Worm (Caenorhabditis elegans): Measurements from ENCODE around the gene ZK455.5.

ZK455.5 gene

DNA sequence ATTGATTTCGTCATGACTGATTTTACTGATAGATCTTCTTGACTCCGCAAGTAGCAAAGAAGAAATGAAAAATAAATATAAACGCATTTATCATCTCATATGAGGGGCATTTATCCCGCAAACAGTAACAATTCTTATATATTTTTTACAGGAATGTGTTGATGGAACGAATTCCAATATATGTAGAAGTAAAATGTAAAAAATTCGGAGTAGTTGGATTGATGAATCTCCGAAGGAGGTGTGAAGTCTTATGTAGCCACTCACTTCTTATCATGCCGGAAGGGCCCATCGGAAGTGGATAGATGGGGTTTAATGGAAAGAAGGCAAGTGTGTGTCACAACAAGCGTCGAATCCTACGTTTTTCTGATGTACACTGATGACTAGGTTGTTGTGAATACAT lies 11.1 kb upstream of the ZK455.5 start, which contains the start of gene gcy-9:
Gene gcy-9 (minus strand): TSS at position 101 of the 400 bp plus-strand sequence.
- TF ChIP-seq ceh-36 (tag; optimal IDR thresholded peaks at IDR 0.05), result no peak
- TF ChIP-seq F13C5.2 (tag; optimal IDR thresholded peaks at IDR 0.05), result no peak
- no peak for TF ChIP-seq B0310.2 (tag; optimal IDR thresholded peaks at IDR 0.05)
- no peak for TF ChIP-seq ets-7 (tag; optimal IDR thresholded peaks at IDR 0.05)
- TF ChIP-seq tbx-11 (GFP tag; IDR thresholded peaks at IDR 0.05), result no peak

- no peak for TF ChIP-seq ama-1 (optimal IDR thresholded peaks at IDR 0.05)
- TF ChIP-seq pes-1 (GFP tag; IDR thresholded peaks at IDR 0.05), result no peak
- TF ChIP-seq tra-4 (tag; optimal IDR thresholded peaks at IDR 0.05), result no peak
- TF ChIP-seq B0310.2 (tag; optimal IDR thresholded peaks at IDR 0.05), result no peak
- TF ChIP-seq tbx-11 (GFP tag; IDR thresholded peaks at IDR 0.05), result no peak
- TF ChIP-seq sea-1 (GFP tag; conservative IDR thresholded peaks at IDR 0.05), result no peak
- no peak for TF ChIP-seq ceh-36 (tag; optimal IDR thresholded peaks at IDR 0.05)
- no peak for TF ChIP-seq scrt-1 (GFP tag; IDR thresholded peaks at IDR 0.05)
- no peak for TF ChIP-seq ceh-13 (GFP tag; optimal IDR thresholded peaks at IDR 0.05)
- TF ChIP-seq hnd-1 (tag; optimal IDR thresholded peaks at IDR 0.05), result no peak
- TF ChIP-seq hmg-4 (GFP tag; optimal IDR thresholded peaks at IDR 0.05), result no peak
- no peak for TF ChIP-seq F13C5.2 (tag; optimal IDR thresholded peaks at IDR 0.05)
Measured at ce11 chrX:11337095-11337494, 10.4 kb upstream of the ZK455.5 start.

ce11 chrX:11329424-11329823 lies 2.7 kb upstream of the ZK455.5 start, which contains the start of gene npr-9:
TSS of gene npr-9 (plus strand) at chrX:11329724.
- TF ChIP-seq tra-4 (tag; optimal IDR thresholded peaks at IDR 0.05) (no peak), hmg-4 (GFP tag; optimal IDR thresholded peaks at IDR 0.05) (no peak), F13C5.2 (tag; optimal IDR thresholded peaks at IDR 0.05) (no peak), flt-1 (GFP tag; IDR thresholded peaks at IDR 0.05) (no peak), scrt-1 (GFP tag; IDR thresholded peaks at IDR 0.05) (no peak), tbx-11 (GFP tag; IDR thresholded peaks at IDR 0.05) (no peak), sea-1 (GFP tag; conservative IDR thresholded peaks at IDR 0.05) (no peak), ama-1 (optimal IDR thresholded peaks at IDR 0.05) (no peak), ceh-36 (tag; optimal IDR thresholded peaks at IDR 0.05) (no peak)

DNA sequence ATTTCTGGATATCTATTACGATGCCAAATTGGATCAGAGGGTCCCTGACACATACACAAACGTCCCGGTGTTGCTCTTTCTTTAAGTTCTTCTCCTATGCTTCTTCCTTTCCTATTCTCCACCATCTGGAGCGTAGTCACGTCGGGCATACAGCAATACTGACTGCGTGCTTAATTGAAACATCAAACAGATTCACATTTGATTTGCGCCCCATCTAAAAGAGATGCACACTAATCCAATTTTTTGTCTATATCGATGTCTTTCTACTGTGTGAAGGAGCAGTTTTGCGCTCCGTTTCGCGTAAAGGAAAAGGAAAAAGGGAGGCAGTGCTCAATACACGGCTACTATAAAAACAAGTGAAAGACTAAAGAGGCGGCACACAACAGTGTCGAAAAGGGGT lies 2.0 kb upstream of the ZK455.5 start:
- TF ChIP-seq scrt-1 (GFP tag; IDR thresholded peaks at IDR 0.05) (no peak), B0310.2 (tag; optimal IDR thresholded peaks at IDR 0.05) (no peak), sea-1 (GFP tag; conservative IDR thresholded peaks at IDR 0.05) (no peak), ceh-36 (tag; optimal IDR thresholded peaks at IDR 0.05) (no peak), ets-7 (tag; optimal IDR thresholded peaks at IDR 0.05) (no peak), F13C5.2 (tag; optimal IDR thresholded peaks at IDR 0.05) (no peak)

DNA sequence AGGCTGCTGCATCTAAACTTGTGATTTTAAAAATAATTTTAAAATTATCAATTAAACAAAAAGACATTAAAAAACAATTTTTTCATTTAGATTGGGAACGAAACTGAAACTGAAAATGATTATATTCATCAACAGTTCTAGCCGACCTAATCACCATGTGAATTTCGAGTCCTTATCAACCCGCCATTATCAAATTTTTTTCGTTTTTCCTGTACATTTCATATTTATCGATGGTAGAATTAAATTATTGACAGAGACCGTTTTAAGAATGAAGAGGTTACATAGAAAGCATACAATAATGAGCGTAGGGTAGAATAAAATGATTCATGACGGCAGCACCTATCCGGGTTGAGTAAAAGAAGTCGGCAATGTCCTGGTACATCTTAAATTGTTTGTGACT lies 2.5 kb downstream of the ZK455.5 start, which contains the start of gene asm-2:
Gene asm-2 (minus strand): TSS at position 12 of the 400 bp plus-strand sequence.
- no peak for TF ChIP-seq sea-1 (GFP tag; conservative IDR thresholded peaks at IDR 0.05)
- no peak for TF ChIP-seq tbx-37 (GFP tag; conservative IDR thresholded peaks at IDR 0.05)
- TF ChIP-seq aly-1 (tag; optimal IDR thresholded peaks at IDR 0.05), result no peak
- TF ChIP-seq hnd-1 (tag; optimal IDR thresholded peaks at IDR 0.05), result no peak
- no peak for TF ChIP-seq scrt-1 (GFP tag; IDR thresholded peaks at IDR 0.05)
- TF ChIP-seq pes-1 (GFP tag; IDR thresholded peaks at IDR 0.05), result no peak
- no peak for TF ChIP-seq B0310.2 (tag; optimal IDR thresholded peaks at IDR 0.05)
- TF ChIP-seq tra-4 (tag; optimal IDR thresholded peaks at IDR 0.05), result no peak
- TF ChIP-seq F13C5.2 (tag; optimal IDR thresholded peaks at IDR 0.05), result no peak
- no peak for TF ChIP-seq ceh-13 (GFP tag; optimal IDR thresholded peaks at IDR 0.05)
- TF ChIP-seq ets-7 (tag; optimal IDR thresholded peaks at IDR 0.05), result no peak
- no peak for TF ChIP-seq ceh-36 (tag; optimal IDR thresholded peaks at IDR 0.05)
- no peak for TF ChIP-seq hmg-4 (GFP tag; optimal IDR thresholded peaks at IDR 0.05)
- no peak for TF ChIP-seq flt-1 (GFP tag; IDR thresholded peaks at IDR 0.05)

ce11 chrX:11323225-11323624 lies 3.5 kb downstream of the ZK455.5 start:
- TF ChIP-seq F13C5.2 (tag; optimal IDR thresholded peaks at IDR 0.05), result no peak

ce11 chrX:11317939-11318338 lies 8.8 kb downstream of the ZK455.5 start, which contains the start of gene hizr-1:
TSS of gene hizr-1 (plus strand) at chrX:11318278.
- TF ChIP-seq flt-1 (GFP tag; IDR thresholded peaks at IDR 0.05) (no peak), ceh-13 (GFP tag; optimal IDR thresholded peaks at IDR 0.05) (no peak), aly-1 (tag; optimal IDR thresholded peaks at IDR 0.05) (no peak), scrt-1 (GFP tag; IDR thresholded peaks at IDR 0.05) (no peak), hnd-1 (tag; optimal IDR thresholded peaks at IDR 0.05) (no peak)

DNA sequence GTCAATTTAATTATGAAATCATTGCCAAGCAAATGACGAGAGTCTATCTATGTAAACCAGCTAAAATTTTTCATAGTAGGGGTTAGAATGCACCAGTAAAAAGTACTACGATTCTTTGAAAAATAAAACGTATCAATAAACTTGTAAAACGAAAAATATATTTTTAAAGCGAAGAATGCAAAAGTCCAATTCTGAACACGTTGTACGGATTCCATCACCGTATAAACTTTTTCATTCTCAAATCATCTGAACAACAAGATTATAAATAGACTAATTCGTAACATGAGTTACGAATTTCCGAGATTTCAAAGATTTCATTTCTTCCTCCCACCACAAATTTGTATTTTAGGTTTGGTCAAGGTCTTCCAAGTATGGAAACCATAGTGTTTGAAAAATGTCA lies 10.0 kb downstream of the ZK455.5 start, which contains the start of gene nlp-57:
Gene nlp-57 (plus strand): TSS at position 301 of the 400 bp plus-strand sequence.
- no peak for TF ChIP-seq F13C5.2 (tag; optimal IDR thresholded peaks at IDR 0.05)
- TF ChIP-seq ceh-36 (tag; optimal IDR thresholded peaks at IDR 0.05), result no peak
- TF ChIP-seq hnd-1 (tag; optimal IDR thresholded peaks at IDR 0.05), result no peak
- TF ChIP-seq hmg-4 (GFP tag; optimal IDR thresholded peaks at IDR 0.05), result no peak
- TF ChIP-seq B0310.2 (tag; optimal IDR thresholded peaks at IDR 0.05), result no peak

ce11 chrX:11315392-11315791 lies 11.3 kb downstream of the ZK455.5 start, which contains the start of gene F08G12.11:
TSS of gene F08G12.11 (minus strand) at chrX:11315572.
- TF ChIP-seq B0310.2 (tag; optimal IDR thresholded peaks at IDR 0.05) (no peak), ama-1 (optimal IDR thresholded peaks at IDR 0.05) (no peak), hmg-4 (GFP tag; optimal IDR thresholded peaks at IDR 0.05) (no peak), tra-4 (tag; optimal IDR thresholded peaks at IDR 0.05) (no peak), tbx-37 (GFP tag; conservative IDR thresholded peaks at IDR 0.05) (no peak), pes-1 (GFP tag; IDR thresholded peaks at IDR 0.05) (no peak), tbx-11 (GFP tag; IDR thresholded peaks at IDR 0.05) (no peak)

All from whole organism, early embryonic.